Fruit fly (Drosophila melanogaster) Kc167 (cell line): Measurements from ENCODE around the gene D1.

ENCODE experiments used
- Myc ChIP-seq: fragments of >200 bp; optimal IDR thresholded peaks from 2 replicates; lab custom pipeline; 2017; ENCODE audit warnings: missing external identifiers
- Sin3A ChIP-seq: fragments of >200 bp; optimal IDR thresholded peaks from 2 replicates; lab custom pipeline; 2018; ENCODE audit warnings: missing external identifiers
- h ChIP-seq: fragments of >200 bp; optimal IDR thresholded peaks from 3 replicates; lab custom pipeline; 2018; ENCODE audit warnings: missing external identifiers
- psq ChIP-seq: fragments of >200 bp; optimal IDR thresholded peaks from 2 replicates; lab custom pipeline; 2017; ENCODE audit warnings: missing external identifiers
- ttk ChIP-seq: sonication (Bioruptor generic); optimal IDR thresholded peaks from 2 replicates; lab custom pipeline; 2017; ENCODE audit warnings: missing external identifiers

dm6 chr3R:9217607-9218006, 22.8 kb downstream of the D1 start:
- TF ChIP-seq ttk (lab: Kevin White, UChicago) (no peak), psq (no peak), h (lab: Kevin White, UChicago) (no peak), Sin3A (lab: Kevin White, UChicago) (no peak), Myc (no peak)
